Worm (Caenorhabditis elegans): ENCODE data around the gene ZC168.2.

DNA sequence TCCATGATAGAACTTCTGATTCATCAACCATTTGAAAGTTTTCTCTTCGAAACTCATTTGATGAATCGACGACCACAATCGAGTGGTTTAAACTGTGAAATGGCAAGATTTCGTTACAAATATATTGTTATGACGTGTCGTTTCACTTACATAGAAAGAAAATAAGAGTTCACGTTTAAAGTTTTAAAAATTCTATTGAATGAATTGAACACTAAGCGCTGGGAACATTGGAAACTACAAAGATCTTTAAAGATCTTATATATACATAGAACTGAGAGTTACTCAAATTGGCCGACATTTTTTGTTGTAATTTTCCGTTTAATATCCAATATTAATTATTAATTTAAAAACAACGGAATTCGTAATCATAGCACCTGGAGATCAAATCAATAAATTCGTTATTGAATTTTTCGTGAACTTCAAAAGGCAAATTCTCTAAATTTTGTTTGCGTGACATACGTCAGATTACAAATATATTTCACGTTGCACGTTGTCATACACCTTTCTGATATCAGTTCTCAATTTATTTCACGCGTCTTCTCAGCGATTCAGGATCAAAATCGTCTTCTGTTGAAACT lies 29.9 kb downstream of the ZC168.2 start, which contains the start of the genes T25B9.4 and T25B9.6:
- TF ChIP-seq him-1 (tag; optimal IDR thresholded peaks at IDR 0.05): no peak
- no peak for TF ChIP-seq dao-5 (tag; optimal IDR thresholded peaks at IDR 0.05)
- no peak for TF ChIP-seq W03F9.2 (tag; optimal IDR thresholded peaks at IDR 0.05)
